Worm (Caenorhabditis elegans): ENCODE data around the gene T11G6.3.

Gene T11G6.3

DNA sequence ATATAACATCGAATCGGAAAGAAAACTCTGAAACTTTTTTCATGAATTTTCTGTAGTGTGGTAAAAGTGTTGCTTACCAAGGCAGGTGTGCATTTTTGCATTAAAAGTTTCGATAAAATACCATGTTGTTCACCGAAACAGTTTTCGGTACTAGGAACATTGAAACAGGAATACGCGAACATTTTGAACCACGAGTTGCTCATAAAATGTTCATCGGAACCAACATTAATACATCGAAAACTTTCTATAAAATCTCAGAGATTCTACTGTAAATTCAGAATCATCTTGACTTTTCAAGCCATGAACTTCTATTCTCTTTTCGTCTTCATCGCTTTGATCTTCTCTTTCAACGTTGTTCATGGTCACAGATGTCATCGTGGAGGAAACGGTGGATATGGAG lies 25.2 kb upstream of the T11G6.3 start, which contains the start of gene fipr-15:
fipr-15 (plus strand) TSS at position 301 of the 400 bp plus-strand sequence.
- TF ChIP-seq flt-1 (GFP tag; IDR thresholded peaks at IDR 0.05) (no peak), hnd-1 (tag; optimal IDR thresholded peaks at IDR 0.05) (no peak), pes-1 (GFP tag; IDR thresholded peaks at IDR 0.05) (no peak), F13C5.2 (tag; optimal IDR thresholded peaks at IDR 0.05) (no peak), ceh-36 (tag; optimal IDR thresholded peaks at IDR 0.05) (no peak), ceh-13 (GFP tag; optimal IDR thresholded peaks at IDR 0.05) (no peak), tbx-37 (GFP tag; conservative IDR thresholded peaks at IDR 0.05) (no peak), scrt-1 (GFP tag; IDR thresholded peaks at IDR 0.05) (no peak), ets-7 (tag; optimal IDR thresholded peaks at IDR 0.05) (no peak), aly-1 (tag; optimal IDR thresholded peaks at IDR 0.05) (no peak)

DNA sequence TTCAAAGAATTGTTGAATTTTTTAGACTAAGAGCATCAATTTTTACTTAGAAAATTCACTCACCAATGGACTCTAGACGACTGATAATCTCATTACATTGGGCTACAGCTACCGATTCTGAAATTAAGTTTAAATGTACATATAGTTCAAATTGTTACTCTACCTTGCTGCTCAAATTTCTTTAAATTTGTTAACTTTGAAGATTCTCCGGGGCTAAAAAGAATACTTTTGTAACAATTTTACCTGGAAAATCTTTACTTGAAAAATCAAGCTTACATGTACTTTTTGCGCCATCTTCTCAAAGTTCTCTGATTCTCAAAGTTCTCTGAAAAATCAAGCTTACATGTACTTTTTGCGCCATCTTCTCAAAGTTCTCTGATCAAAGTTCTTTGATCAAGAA lies 24.5 kb upstream of the T11G6.3 start, which contains the start of gene sdz-13:
sdz-13 (minus strand) TSS at position 101 of the 400 bp plus-strand sequence.
- TF ChIP-seq tbx-11 (GFP tag; IDR thresholded peaks at IDR 0.05) (no peak), ama-1 (optimal IDR thresholded peaks at IDR 0.05) (no peak), ceh-13 (GFP tag; optimal IDR thresholded peaks at IDR 0.05) (no peak), F13C5.2 (tag; optimal IDR thresholded peaks at IDR 0.05) (no peak), hmbx-1 (tag; optimal IDR thresholded peaks at IDR 0.05) (no peak), aly-1 (tag; optimal IDR thresholded peaks at IDR 0.05) (no peak), flt-1 (GFP tag; IDR thresholded peaks at IDR 0.05) (no peak), tra-4 (tag; optimal IDR thresholded peaks at IDR 0.05) (no peak), pes-1 (GFP tag; IDR thresholded peaks at IDR 0.05) (no peak)

DNA sequence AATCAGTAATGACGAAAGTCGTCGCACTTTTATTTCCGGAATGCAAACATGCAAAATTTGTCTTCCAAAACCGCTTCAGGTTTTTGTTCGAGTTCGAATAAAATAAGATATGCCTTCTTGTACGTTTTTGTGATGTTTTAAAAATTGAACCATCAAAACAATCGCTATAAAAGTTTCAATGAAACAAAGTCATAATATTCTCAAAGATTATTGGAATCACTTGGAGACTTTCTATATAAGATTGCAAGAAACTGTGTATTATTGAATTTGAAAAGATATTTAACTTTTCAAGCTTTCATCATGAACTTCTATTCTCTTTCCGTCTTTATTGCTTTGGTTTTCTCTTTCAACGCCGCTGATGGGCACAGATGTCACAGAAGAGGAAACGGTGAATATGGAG lies 21.8 kb upstream of the T11G6.3 start, which contains the start of gene fipr-14:
fipr-14 (plus strand) TSS at position 301 of the 400 bp plus-strand sequence.
- no peak for TF ChIP-seq hnd-1 (tag; optimal IDR thresholded peaks at IDR 0.05)
- TF ChIP-seq sea-1 (GFP tag; conservative IDR thresholded peaks at IDR 0.05): no peak
- TF ChIP-seq flt-1 (GFP tag; IDR thresholded peaks at IDR 0.05): no peak
- no peak for TF ChIP-seq ceh-13 (GFP tag; optimal IDR thresholded peaks at IDR 0.05)
- TF ChIP-seq pes-1 (GFP tag; IDR thresholded peaks at IDR 0.05): no peak
- no peak for TF ChIP-seq B0310.2 (tag; optimal IDR thresholded peaks at IDR 0.05)
- TF ChIP-seq ceh-36 (tag; optimal IDR thresholded peaks at IDR 0.05): no peak
- no peak for TF ChIP-seq hmg-4 (GFP tag; optimal IDR thresholded peaks at IDR 0.05)
- TF ChIP-seq tbx-37 (GFP tag; conservative IDR thresholded peaks at IDR 0.05): no peak
- TF ChIP-seq F13C5.2 (tag; optimal IDR thresholded peaks at IDR 0.05): no peak
- TF ChIP-seq tra-4 (tag; optimal IDR thresholded peaks at IDR 0.05): no peak
- no peak for TF ChIP-seq aly-1 (tag; optimal IDR thresholded peaks at IDR 0.05)
- TF ChIP-seq ama-1 (optimal IDR thresholded peaks at IDR 0.05): no peak
- no peak for TF ChIP-seq tbx-11 (GFP tag; IDR thresholded peaks at IDR 0.05)
- no peak for TF ChIP-seq scrt-1 (GFP tag; IDR thresholded peaks at IDR 0.05)
- TF ChIP-seq ets-7 (tag; optimal IDR thresholded peaks at IDR 0.05): no peak
- TF ChIP-seq hmbx-1 (tag; optimal IDR thresholded peaks at IDR 0.05): no peak

DNA sequence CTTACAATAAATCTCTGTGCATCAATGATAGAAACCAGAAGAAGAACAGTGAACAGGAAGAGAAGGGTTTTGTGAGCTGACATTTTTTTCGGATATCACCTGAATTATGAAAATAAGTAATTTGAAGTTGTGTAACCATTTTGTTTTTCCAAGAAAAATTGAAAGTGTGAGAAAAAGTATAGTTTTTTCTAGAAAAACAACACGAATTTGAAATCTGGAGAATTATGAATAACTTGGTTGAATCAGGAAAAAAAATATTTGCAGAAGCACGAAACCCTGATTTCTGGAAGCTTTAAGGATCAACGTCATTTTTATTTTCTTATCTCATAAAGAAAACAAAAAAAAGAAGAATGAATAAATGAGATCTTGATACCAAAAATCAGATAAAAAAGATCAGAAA lies 19.5 kb upstream of the T11G6.3 start, which contains the start of gene F13E9.12:
F13E9.12 (minus strand) TSS at position 101 of the 400 bp plus-strand sequence.
- TF ChIP-seq hmg-4 (GFP tag; optimal IDR thresholded peaks at IDR 0.05): no peak
- no peak for TF ChIP-seq hnd-1 (tag; optimal IDR thresholded peaks at IDR 0.05)
- TF ChIP-seq pes-1 (GFP tag; IDR thresholded peaks at IDR 0.05): no peak
- no peak for TF ChIP-seq ets-7 (tag; optimal IDR thresholded peaks at IDR 0.05)
- no peak for TF ChIP-seq ceh-36 (tag; optimal IDR thresholded peaks at IDR 0.05)
- TF ChIP-seq scrt-1 (GFP tag; IDR thresholded peaks at IDR 0.05): no peak
- no peak for TF ChIP-seq sea-1 (GFP tag; conservative IDR thresholded peaks at IDR 0.05)
- no peak for TF ChIP-seq tbx-11 (GFP tag; IDR thresholded peaks at IDR 0.05)
- TF ChIP-seq aly-1 (tag; optimal IDR thresholded peaks at IDR 0.05): no peak
- no peak for TF ChIP-seq ama-1 (optimal IDR thresholded peaks at IDR 0.05)
- TF ChIP-seq hmbx-1 (tag; optimal IDR thresholded peaks at IDR 0.05): no peak
- TF ChIP-seq tbx-37 (GFP tag; conservative IDR thresholded peaks at IDR 0.05): no peak
- no peak for TF ChIP-seq ceh-13 (GFP tag; optimal IDR thresholded peaks at IDR 0.05)
- no peak for TF ChIP-seq flt-1 (GFP tag; IDR thresholded peaks at IDR 0.05)
- TF ChIP-seq tra-4 (tag; optimal IDR thresholded peaks at IDR 0.05): no peak
- no peak for TF ChIP-seq F13C5.2 (tag; optimal IDR thresholded peaks at IDR 0.05)

DNA sequence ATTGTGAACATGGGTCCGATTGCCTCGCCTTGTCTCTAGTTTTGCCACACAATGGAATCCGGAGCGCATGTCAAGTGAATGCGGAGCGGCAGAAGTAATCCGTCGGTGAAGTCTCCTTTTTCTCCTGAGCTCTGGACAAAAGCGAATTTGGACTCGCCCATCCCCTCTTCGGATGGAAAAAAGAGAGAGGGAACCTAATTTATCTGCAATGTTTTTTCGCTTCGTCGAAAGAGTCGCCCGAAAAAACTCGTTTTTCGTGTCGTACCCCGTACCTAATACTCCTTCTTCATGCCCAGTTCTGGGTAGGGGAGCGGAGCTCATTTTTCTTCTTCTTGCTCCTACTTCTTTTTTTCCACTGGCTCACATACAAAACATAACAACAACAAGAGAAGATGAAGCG lies 15.1 kb upstream of the T11G6.3 start:
- TF ChIP-seq scrt-1 (GFP tag; IDR thresholded peaks at IDR 0.05) (no peak), B0310.2 (tag; optimal IDR thresholded peaks at IDR 0.05) (no peak), hmg-4 (GFP tag; optimal IDR thresholded peaks at IDR 0.05) (no peak)

DNA sequence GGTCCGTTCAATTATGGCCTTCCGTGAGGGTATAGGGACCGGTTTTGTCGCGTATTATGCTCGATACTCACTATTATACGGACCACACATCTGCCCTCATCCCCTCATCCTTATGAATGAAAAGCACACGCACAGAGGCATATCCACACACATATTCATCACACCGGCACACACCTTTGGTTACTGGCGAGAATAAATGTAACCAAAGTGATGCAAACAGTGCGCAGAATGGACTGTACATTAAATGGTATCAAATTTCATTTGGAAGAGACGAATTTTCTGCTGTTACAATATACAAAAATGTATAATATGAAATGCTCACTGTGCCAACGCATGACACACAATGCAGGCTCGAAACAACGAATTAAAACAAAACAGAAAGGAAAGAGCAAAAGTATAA lies 14.6 kb upstream of the T11G6.3 start:
- peak; percentile 21 for TF ChIP-seq hmg-4 (GFP tag; optimal IDR thresholded peaks at IDR 0.05)
- TF ChIP-seq tra-4 (tag; optimal IDR thresholded peaks at IDR 0.05): no peak
- TF ChIP-seq sea-1 (GFP tag; conservative IDR thresholded peaks at IDR 0.05): no peak
- no peak for TF ChIP-seq tbx-37 (GFP tag; conservative IDR thresholded peaks at IDR 0.05)
- no peak for TF ChIP-seq tbx-11 (GFP tag; IDR thresholded peaks at IDR 0.05)
- TF ChIP-seq B0310.2 (tag; optimal IDR thresholded peaks at IDR 0.05): no peak
- TF ChIP-seq pes-1 (GFP tag; IDR thresholded peaks at IDR 0.05): no peak
- 0 out of 2 replicates have a peak, but pooled peaks have one; percentile 43 for TF ChIP-seq flt-1 (GFP tag; IDR thresholded peaks at IDR 0.05)
- no peak for TF ChIP-seq ets-7 (tag; optimal IDR thresholded peaks at IDR 0.05)
- TF ChIP-seq scrt-1 (GFP tag; IDR thresholded peaks at IDR 0.05): no peak
- no peak for TF ChIP-seq hmbx-1 (tag; optimal IDR thresholded peaks at IDR 0.05)

DNA sequence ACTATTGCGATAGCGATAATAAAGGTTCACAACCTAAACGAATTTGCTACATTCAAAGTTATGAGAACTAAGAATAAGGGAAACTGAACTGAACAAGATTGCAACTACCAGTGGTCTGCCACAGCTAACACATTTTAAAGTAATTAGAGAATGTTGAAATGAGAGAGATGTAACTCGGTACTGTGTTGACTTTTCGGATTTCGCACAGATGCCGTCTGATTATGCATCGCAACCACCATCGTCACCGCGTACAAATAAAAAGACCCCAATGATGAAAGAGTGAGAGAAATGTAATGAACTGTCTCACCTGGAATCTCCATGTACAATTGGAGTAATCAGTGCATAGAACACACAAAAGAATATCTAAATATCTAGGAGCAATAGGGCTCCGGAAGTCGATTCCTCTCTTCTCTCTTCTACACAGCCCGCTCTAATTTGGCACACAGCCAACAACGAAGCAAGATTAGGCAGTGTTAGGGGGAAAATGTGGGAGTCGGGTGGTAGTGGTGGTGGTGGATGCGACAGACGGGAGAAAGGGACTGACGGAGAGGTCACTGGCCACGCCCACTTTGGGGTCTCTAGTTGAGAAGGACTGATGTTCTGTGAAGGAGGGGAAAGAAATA lies 13.7 kb upstream of the T11G6.3 start, which contains the start of gene F13E9.11:
F13E9.11 (minus strand) TSS at position 507 of the 623 bp plus-strand sequence.
- TF ChIP-seq ceh-36 (tag; optimal IDR thresholded peaks at IDR 0.05) (no peak), pes-1 (GFP tag; IDR thresholded peaks at IDR 0.05) (no peak), ets-7 (tag; optimal IDR thresholded peaks at IDR 0.05) (peak; percentile 51), ceh-13 (GFP tag; optimal IDR thresholded peaks at IDR 0.05) (no peak), scrt-1 (GFP tag; IDR thresholded peaks at IDR 0.05) (no peak), ama-1 (optimal IDR thresholded peaks at IDR 0.05) (no peak), hnd-1 (tag; optimal IDR thresholded peaks at IDR 0.05) (no peak), aly-1 (tag; optimal IDR thresholded peaks at IDR 0.05) (no peak), tbx-37 (GFP tag; conservative IDR thresholded peaks at IDR 0.05) (no peak), B0310.2 (tag; optimal IDR thresholded peaks at IDR 0.05) (no peak), tbx-11 (GFP tag; IDR thresholded peaks at IDR 0.05) (0 out of 2 replicates have a peak, but pooled peaks have one; percentile 48), hmbx-1 (tag; optimal IDR thresholded peaks at IDR 0.05) (no peak), F13C5.2 (tag; optimal IDR thresholded peaks at IDR 0.05) (no peak), sea-1 (GFP tag; conservative IDR thresholded peaks at IDR 0.05) (no peak), flt-1 (GFP tag; IDR thresholded peaks at IDR 0.05) (no peak), hmg-4 (GFP tag; optimal IDR thresholded peaks at IDR 0.05) (peak; percentile 10), tra-4 (tag; optimal IDR thresholded peaks at IDR 0.05) (no peak)

Data from whole organism, early embryonic.